Fruit fly (Drosophila melanogaster) Kc167 (cell line): ENCODE data around the gene Rsod.

Experiments
- Myc ChIP-seq: fragments of >200 bp; optimal IDR thresholded peaks from 2 replicates; lab custom pipeline; 2017; ENCODE audit warnings: missing external identifiers
- Sin3A ChIP-seq: fragments of >200 bp; optimal IDR thresholded peaks from 2 replicates; lab custom pipeline; 2018; ENCODE audit warnings: missing external identifiers
- h ChIP-seq: fragments of >200 bp; optimal IDR thresholded peaks from 3 replicates; lab custom pipeline; 2018; ENCODE audit warnings: missing external identifiers
- insv ChIP-seq: fragments of >200 bp; optimal IDR thresholded peaks from 3 replicates; lab custom pipeline; 2018; ENCODE audit warnings: missing external identifiers
- psq ChIP-seq: fragments of >200 bp; optimal IDR thresholded peaks from 2 replicates; lab custom pipeline; 2017; ENCODE audit warnings: missing external identifiers
- ttk ChIP-seq: sonication (Bioruptor generic); optimal IDR thresholded peaks from 2 replicates; lab custom pipeline; 2017; ENCODE audit warnings: missing external identifiers

- TF ChIP-seq Myc (no peak), h (lab: Kevin White, UChicago) (no peak), ttk (lab: Kevin White, UChicago) (no peak), insv (lab: Kevin White, UChicago) (no peak), Sin3A (lab: Kevin White, UChicago) (no peak), psq (lab: Kevin White, UChicago) (no peak)
These were observed 34.9 kb upstream of the Rsod start for dm6 chr3R:30205946-30206345.
